Worm (Caenorhabditis elegans): ENCODE results near the gene cogc-8.

Gene cogc-8

DNA sequence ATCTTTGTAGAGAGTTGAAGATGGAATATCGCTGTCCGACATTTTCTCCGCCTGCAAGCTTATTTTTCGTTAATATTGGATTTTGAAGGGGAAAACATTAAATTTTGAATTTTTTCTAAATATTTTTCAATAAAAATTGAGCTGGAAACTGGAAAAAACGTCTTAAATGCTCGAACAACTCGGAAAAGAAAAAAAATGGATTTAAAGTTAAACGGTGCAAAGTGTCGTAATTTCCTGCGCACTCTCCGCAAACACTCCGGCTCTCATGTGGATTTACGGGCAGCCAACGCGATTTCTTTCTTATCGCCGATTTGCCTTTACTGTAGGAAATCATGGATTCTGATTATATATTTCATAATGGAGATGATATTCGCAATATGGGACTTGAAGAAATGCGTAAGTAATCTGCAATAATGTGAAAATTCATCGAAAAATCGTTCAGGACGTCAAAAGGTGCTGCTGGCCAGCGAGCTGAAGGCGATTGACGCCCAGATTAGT is at the start of gene cogc-8, which contains the start of gene fnta-1:
Gene cogc-8, plus strand, starts transcription at position 195 of the 498 bp plus-strand sequence.
Gene fnta-1, minus strand, starts transcription at position 51 of the 498 bp plus-strand sequence.
- TF ChIP-seq unc-62 (GFP tag; optimal IDR thresholded peaks at IDR 0.05) = no peak

- TF ChIP-seq unc-62 (GFP tag; optimal IDR thresholded peaks at IDR 0.05) = no peak
These were observed 48.2 kb upstream of the cogc-8 start, which contains the start of gene Y38C1AA.12 for ce11 chrIV:192046-192445. TSS of gene Y38C1AA.12 (plus strand) at chrIV:192256.

- no peak for TF ChIP-seq unc-62 (GFP tag; optimal IDR thresholded peaks at IDR 0.05)
These were observed 45.8 kb upstream of the cogc-8 start, which contains the start of gene csn-3 for ce11 chrIV:194442-194841. TSS of gene csn-3 (plus strand) at chrIV:194742.

DNA sequence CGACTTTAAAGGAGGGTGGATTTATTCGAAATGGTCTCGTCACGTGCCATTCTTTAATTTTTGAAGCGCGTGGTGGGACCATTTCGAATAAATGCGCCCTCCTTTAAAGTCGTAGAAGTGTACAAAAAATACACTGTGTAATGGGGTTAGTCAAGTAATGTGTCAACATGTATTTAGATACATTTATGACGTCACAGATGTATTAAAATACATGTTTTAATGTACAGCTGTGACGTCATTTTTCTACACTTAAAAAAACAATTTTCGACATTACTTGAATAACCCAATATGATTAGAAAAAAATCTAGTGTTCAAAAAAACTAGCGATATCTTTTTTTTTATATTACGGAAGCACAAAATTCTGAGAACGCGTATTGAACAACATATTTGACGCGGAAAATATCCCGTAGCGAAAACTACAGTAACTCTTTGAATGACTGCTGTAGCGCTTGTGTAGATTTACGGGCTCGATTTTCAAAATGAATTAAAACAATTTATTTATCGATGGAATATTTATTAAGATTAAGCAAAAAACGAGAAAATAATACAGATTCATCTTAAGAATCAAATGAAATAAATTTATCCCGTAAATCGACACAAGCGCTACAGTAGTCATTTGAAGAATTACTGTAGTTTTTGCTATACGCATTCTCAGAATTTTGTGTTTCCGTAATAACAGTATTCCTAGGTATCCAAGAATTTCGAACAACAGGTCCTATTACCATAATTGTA is 37.2 kb upstream of the cogc-8 start, which contains the start of gene gfrp-1:
Gene gfrp-1, plus strand, starts transcription at position 682 of the 732 bp plus-strand sequence.
- no peak for TF ChIP-seq unc-62 (GFP tag; optimal IDR thresholded peaks at IDR 0.05)

DNA sequence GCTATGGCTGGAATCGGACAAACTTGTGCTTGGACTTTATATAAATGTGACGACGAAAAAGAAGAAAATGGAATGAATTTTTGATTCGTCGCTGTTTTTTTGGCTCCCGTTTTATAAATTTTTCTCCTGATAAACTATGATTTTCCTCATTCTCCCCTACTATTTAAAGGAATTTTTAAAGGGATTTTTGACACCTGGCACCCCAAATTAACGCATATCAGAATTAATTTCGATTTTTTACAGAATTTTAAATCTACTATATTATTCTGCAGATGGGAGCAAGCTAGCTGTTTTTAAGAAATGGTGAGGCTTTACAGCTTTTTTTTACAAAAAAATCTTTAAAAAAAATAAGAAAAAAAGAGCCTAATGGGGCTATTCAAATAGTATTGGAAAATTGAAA is 35.3 kb upstream of the cogc-8 start, which contains the start of gene coa-1:
Gene coa-1, plus strand, starts transcription at position 301 of the 400 bp plus-strand sequence.
- TF ChIP-seq unc-62 (GFP tag; optimal IDR thresholded peaks at IDR 0.05) = no peak

DNA sequence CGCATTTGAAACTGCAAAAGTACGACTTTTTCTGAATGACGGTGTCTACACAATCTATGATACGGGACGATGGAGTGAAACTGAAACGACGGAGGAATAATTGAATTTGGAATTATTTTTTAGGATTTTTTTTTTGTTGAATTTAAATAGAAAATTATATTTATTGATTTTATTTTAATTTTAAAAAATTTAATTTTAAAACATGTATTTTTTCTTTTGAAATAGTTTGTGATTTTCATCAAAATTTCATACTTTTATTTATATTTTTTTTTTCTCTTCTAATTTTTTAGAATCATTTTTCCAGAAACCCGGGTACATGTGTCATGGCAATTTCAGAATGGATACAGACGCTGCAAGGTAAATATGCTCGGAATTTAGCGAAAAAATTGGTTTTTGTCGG is 32.4 kb upstream of the cogc-8 start, which contains the start of gene Y38C1AA.1:
Gene Y38C1AA.1, plus strand, starts transcription at position 301 of the 400 bp plus-strand sequence.
- no peak for TF ChIP-seq unc-62 (GFP tag; optimal IDR thresholded peaks at IDR 0.05)

- TF ChIP-seq unc-62 (GFP tag; optimal IDR thresholded peaks at IDR 0.05) = no peak
These were observed 29.7 kb upstream of the cogc-8 start for ce11 chrIV:210591-210990.

DNA sequence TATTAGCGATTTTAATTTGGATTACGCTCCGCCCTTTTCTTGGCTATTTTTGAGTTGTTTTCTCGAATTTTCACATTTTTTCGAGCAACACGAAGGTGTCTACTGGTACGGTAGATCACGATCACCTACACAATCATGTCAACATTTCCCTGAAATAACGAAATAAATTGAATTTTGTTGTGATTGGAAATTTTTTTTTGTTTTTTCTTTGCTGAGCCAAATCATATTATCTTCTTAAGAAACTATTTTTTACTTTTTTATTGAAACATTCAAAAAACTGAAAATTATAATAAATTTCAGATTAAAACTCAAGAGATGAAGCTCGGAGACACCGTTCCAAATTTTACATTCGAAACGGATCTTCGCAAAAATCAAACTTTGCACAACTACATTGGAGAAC is 22.0 kb upstream of the cogc-8 start, which contains the start of gene prdx-6:
Gene prdx-6, plus strand, starts transcription at position 301 of the 400 bp plus-strand sequence.
- TF ChIP-seq unc-62 (GFP tag; optimal IDR thresholded peaks at IDR 0.05) = no peak

- no peak for TF ChIP-seq unc-62 (GFP tag; optimal IDR thresholded peaks at IDR 0.05)
These were observed 8.6 kb upstream of the cogc-8 start, which contains the start of gene gtf-2H1 for ce11 chrIV:231673-232072. TSS of gene gtf-2H1 (minus strand) at chrIV:231773.

DNA sequence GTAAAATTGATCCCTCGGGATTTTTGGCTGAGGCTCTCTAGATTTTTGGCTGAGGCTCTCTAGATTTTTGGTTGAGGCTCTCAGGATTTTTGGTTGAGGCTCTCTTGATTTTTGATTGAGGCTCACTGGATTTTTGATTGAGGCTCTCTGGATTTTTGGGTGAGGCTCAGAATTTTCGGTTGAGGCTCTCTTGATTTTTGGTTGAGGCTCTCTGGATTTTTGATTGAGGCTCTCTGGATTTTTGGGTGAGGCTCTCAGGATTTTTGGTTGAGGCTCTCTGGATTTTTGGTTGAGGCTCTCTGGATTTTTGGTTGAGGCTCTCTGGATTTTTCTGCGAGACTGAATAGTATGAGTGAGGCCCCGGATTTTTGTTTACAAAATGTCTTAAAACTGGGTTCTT is 4.1 kb upstream of the cogc-8 start:
- TF ChIP-seq unc-62 (GFP tag; optimal IDR thresholded peaks at IDR 0.05) = no peak

DNA sequence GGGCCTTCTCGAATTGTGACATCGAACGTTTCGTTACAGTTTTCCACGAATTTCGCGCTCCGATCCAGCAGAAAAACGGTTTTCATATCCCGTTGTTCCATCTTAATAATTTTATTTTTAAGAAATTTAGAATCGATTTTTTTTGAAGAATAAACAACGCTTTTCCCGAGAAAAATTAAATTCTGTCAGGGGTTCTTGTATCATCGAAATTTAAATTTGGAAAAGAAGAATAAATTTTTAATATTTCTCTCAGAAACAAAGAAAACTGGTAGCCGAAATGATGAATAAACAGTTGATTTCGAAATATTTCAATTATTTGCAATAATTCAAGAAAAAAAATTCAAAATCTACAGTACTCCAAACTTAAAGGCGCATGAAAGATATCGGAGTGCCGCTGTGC is 2.9 kb upstream of the cogc-8 start, which contains the start of gene ints-13:
Gene ints-13, minus strand, starts transcription at position 101 of the 400 bp plus-strand sequence.
- no peak for TF ChIP-seq unc-62 (GFP tag; optimal IDR thresholded peaks at IDR 0.05)

- TF ChIP-seq unc-62 (GFP tag; optimal IDR thresholded peaks at IDR 0.05) = no peak
These were observed 4.0 kb downstream of the cogc-8 start for ce11 chrIV:244278-244677.

ce11 chrIV:244843-245242 is 4.6 kb downstream of the cogc-8 start, which contains the start of gene aass-1:
TSS of gene aass-1 (plus strand) at chrIV:245143.
- TF ChIP-seq unc-62 (GFP tag; optimal IDR thresholded peaks at IDR 0.05) = no peak

DNA sequence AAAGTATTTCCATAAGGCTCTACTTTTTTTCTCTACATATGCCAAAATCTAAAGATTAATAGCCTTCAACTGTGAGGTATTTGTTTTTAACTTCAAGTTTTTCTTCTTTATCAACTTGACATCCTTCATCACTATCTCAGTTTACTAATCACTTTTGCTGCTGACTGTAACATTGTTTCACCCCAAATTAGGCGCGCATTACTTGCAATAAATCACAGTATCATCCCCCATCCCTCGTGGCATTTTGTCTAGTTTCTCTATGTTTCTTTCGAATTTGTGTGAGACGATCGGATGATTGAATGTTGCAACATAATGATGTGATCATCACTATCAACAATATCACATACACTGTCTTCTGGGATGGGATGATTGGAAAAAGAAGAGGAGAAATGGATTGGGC is 7.2 kb downstream of the cogc-8 start:
- TF ChIP-seq unc-62 (GFP tag; optimal IDR thresholded peaks at IDR 0.05) = no peak

ce11 chrIV:252454-252853 is 12.2 kb downstream of the cogc-8 start, which contains the start of gene grl-19:
TSS of gene grl-19 (minus strand) at chrIV:252554.
- no peak for TF ChIP-seq unc-62 (GFP tag; optimal IDR thresholded peaks at IDR 0.05)

ce11 chrIV:255379-255857 is 15.2 kb downstream of the cogc-8 start, which contains the start of gene rcat-1:
TSS of gene rcat-1 (minus strand) at chrIV:255429.
- TF ChIP-seq unc-62 (GFP tag; optimal IDR thresholded peaks at IDR 0.05) = no peak
